Worm (Caenorhabditis elegans) whole organism, dauer: ENCODE measurements around the gene K10H10.10.

Experiments used
- unc-62 ChIP-seq: sonication (generic microtip); optimal IDR thresholded peaks from 2 replicates; lab custom pipeline; 2017; ENCODE audit warnings: missing biosample characterization, missing genetic modification reagents, missing genetic modification characterization

The K10H10.10 gene

DNA sequence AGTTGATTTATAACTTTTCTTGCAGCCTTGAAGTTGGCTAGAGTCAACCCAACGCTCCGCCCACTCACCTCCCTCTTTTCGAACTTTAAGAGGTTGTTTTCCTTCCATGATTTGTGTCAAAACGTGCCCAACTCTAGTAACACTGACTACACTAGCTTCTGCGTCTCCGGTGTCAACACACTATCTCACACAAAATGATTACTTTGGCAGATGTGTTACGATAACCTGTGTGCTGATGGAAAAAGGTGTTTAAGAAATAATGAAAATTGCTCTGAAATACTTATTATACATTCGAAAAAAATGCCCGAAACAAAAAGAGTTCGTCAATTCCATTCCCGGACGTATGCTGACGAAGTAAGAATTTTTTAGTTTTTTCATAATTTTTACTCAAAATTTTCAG lies 4.6 kb upstream of the K10H10.10 start, which contains the start of gene K10H10.6:
K10H10.6 (plus strand) TSS at position 301 of the 400 bp plus-strand sequence.
- no peak for TF ChIP-seq unc-62 (GFP tag; lab: Kevin White, UChicago)

DNA sequence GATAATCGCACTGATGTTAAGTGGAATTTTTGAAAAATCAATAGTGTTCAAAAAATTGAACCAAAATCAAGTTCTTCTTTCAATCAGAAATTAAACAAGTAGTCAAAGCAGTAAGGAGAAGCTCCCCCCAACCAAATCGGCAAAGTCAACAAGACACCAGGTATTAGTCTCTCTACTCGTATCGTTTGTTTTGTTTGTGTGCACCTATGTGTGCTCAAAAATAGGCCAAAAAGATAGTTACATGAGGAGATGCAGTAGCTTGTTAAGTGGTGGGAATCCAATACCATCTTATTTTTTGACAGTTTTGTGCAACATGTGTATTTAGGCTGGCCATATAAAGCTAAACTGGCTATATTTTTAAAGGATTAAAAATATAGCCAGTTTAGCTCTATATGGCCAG lies 1.3 kb upstream of the K10H10.10 start, which contains the start of gene K10H10.12:
K10H10.12 (minus strand) TSS at position 101 of the 400 bp plus-strand sequence.
- no peak for TF ChIP-seq unc-62 (GFP tag; lab: Kevin White, UChicago)

DNA sequence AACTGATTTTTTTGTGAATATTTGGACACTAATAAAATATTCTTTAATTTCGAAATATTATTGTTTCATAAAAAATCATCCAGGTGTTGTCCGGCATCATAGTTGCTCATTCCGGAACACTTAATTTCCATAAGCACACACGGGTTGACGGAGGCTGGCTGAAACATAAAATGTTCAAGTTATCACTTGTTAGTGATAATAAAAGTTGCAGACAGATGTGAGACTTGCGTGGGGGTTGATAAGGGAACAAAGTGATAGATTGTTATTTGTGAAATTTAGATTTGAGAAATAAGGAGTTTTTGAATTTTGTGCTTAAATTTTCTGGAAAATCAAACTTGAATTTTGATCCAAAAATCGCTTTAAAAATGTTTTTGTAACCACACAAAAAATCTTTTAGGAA lies 2.6 kb downstream of the K10H10.10 start:
- no peak for TF ChIP-seq unc-62 (GFP tag; lab: Kevin White, UChicago)

DNA sequence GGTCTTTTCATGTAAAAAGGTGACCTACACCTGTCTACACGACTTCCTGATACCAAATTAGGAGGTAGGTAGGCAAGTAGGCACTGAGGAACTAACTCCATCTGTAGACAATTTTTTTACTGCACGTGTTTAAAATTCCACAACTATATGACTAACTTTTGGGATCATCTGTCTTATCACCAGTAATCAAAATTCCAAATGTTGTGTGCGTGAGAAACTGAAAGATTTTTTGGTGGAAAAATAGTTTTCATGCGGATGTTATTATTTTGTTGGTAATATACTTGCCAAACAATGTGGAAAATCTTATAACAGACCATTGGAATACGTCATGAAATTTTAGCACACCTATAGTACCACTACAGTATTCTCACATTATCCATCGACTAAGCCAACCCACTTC lies 3.6 kb downstream of the K10H10.10 start, which contains the start of gene K10H10.13:
K10H10.13 (minus strand) TSS at position 101 of the 400 bp plus-strand sequence.
- TF ChIP-seq unc-62 (GFP tag; lab: Kevin White, UChicago): no peak

DNA sequence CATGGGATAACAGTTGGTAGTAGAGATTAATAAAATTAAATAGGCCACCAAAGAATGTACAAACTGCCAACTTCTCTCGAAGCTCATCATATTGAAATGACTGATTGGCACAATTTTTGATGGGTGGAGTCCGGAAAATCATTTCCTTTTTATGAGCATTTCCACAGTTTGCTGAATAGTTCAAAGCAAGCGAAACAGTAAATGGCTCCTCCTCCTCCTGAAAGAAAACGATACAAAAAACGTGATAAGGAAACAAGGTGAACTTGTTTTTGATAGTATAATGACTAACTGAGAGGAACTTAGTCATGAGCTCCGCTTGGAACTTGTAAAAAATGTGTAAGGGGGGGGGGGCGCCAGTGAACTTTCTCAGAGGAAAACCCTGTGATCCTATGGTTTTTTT lies 7.5 kb downstream of the K10H10.10 start, which contains the start of gene K10H10.9:
K10H10.9 (minus strand) TSS at position 101 of the 400 bp plus-strand sequence.
- TF ChIP-seq unc-62 (GFP tag; lab: Kevin White, UChicago): no peak

DNA sequence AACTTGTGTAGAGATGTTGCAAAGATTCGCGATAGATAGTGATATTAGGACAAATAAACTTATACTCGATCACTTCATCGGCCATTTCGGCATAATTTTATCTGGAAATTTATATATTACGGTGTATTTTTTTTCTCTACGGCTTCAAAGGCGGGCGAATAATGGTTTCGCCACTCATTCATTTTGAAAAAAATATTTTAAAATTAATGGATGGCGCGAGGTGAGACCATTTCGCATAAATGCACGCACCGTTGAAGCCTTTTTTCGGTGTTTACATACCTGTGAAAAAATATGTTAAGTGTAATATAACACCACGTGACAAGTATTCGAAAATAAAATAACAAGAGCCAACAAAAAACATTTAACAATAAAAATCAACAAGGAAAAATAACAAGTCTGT lies 14.5 kb downstream of the K10H10.10 start, which contains the start of gene btb-19:
btb-19 (minus strand) TSS at position 101 of the 400 bp plus-strand sequence.
- no peak for TF ChIP-seq unc-62 (GFP tag; lab: Kevin White, UChicago)

DNA sequence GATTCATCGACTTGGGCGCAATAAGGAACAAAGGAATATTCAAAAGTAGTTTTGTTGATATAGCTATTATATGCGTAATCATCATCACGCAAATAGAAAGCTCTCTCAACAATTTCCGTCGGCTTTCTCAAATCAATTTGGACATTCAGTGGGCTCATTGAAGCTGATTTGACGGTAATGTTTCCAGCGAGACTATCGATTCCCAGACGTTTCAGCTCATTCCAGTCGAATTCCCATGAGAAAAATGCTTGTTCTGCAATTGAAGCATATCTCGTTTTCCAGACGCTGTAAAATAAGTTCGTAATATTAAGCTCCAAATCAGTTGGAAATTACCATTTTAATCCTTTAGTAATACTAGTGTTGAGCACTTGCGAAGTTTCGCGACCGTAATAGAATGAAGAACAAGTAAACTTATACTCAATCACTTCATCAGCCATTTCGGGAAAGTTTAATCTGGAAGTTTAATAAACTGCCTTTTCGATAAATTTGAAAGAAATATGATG lies 15.6 kb downstream of the K10H10.10 start, which contains the start of gene btb-20:
btb-20 (minus strand) TSS at position 453 of the 503 bp plus-strand sequence.
- no peak for TF ChIP-seq unc-62 (GFP tag; lab: Kevin White, UChicago)

DNA sequence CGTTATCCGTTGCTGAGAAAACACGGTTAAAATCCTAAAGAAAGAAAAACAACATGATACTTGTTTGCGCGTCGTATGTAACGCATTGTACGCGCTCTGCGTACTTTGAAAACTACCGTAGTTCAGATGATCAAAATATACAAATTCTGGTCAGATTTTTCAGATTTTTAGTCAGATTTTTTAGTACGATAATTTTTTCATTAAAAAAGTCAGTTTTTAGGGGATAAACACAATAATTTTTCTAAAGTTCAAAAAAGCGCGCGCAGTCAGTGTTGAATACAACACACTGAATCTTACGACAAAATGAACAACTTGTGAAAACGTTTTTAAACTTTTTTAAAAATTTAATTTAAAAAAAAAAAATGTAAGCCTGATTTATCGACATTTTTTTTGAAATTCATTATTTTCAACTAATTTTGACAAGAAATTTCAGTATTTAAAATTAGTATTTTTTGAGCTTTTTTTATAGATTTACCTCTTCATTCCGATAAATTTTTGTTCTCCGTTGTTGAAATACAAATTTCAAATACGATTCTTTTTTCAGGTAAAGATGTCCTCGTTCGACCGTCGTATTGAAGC lies 16.2 kb downstream of the K10H10.10 start, which contains the start of gene pot-2:
pot-2 (plus strand) TSS at position 529 of the 579 bp plus-strand sequence.
- TF ChIP-seq unc-62 (GFP tag; lab: Kevin White, UChicago): no peak

DNA sequence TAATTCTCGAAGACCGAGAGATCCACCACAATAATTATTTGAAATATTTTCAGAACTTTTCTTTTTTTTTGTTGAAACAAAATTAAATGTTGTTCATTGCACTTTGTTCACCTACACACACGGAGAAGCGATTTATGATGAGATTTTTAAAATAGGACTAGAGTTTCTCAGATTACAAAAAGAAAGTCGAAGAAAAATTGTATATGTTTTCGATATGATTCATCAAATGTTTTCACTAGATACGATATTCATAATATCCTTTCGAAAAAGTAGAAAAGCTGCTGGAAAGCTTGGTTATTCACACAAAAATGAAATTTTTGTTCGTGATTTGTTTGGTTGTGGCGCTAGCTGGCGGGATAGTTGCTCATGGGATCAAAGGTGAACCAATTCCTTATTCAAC lies 17.4 kb downstream of the K10H10.10 start, which contains the start of gene F57C2.4:
F57C2.4 (plus strand) TSS at position 301 of the 400 bp plus-strand sequence.
- TF ChIP-seq unc-62 (GFP tag; lab: Kevin White, UChicago): no peak

DNA sequence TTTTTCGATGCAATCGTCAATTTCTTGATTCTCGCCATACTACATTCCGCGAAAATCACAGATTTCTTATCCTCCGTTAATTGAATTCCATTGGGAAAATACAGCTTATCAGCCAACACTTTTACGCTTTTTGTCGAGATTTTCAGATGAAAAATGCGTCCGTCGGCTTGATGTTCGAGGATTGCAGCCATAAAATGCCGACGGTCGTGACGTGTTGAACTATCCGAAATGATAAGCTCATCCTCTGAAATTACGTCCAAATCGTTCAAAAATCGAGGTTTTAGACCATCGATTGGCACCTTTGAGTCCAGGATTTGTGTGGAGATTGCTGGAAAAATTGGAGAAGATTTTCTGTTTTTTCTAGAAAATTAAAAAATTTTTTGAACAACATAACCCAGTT lies 19.5 kb downstream of the K10H10.10 start:
- no peak for TF ChIP-seq unc-62 (GFP tag; lab: Kevin White, UChicago)

DNA sequence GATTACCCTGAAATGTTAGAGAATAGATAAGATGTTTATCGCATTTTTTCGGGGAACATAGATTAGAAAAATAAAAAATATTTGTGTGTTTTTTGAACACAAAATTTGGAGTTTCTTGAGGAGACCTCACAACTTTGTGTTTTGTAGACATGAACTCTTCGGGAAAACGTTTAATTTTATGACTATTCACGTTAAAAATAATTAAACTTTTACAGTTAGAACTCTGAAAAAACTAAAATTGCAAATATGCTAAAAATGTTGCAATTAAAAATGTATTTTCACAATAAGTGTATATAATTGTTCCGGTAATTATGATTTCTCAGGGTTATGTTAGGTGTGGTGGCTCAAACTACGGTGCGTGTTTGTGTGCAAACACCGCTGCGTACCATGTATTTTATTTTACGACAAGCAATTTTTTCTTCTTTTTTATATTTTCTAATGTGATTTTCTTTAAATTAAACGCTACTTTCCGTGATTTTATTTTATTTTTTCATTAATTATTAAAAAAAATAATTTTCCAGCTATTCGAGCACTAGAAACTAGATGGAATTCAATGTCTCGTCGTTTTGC lies 20.8 kb downstream of the K10H10.10 start, which contains the start of the genes F57C2.5 and spat-1:
F57C2.5 (minus strand) TSS at position 7 of the 570 bp plus-strand sequence.
spat-1 (plus strand) TSS at position 520 of the 570 bp plus-strand sequence.
- no peak for TF ChIP-seq unc-62 (GFP tag; lab: Kevin White, UChicago)

DNA sequence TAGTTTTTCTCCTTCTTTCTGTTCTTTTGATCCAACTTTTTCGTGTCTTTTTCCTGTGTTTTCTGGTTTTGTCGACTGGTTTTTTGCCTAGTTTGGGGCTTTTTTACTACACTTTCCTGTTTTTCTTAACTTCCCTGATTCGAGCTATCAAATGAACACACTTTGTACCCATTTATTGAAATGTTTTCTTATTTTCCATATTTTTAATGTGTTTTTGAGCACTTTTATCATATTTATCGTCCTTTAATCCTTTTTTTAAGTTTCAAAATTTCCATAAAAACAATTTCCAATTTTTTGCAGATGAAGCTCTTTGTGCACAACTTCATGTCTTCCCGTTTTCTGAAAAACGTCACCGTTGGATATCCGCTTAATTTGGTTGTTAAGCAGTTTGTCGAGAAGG lies 26.4 kb downstream of the K10H10.10 start, which contains the start of gene C04H5.1:
C04H5.1 (plus strand) TSS at position 301 of the 400 bp plus-strand sequence.
- TF ChIP-seq unc-62 (GFP tag; lab: Kevin White, UChicago): no peak

DNA sequence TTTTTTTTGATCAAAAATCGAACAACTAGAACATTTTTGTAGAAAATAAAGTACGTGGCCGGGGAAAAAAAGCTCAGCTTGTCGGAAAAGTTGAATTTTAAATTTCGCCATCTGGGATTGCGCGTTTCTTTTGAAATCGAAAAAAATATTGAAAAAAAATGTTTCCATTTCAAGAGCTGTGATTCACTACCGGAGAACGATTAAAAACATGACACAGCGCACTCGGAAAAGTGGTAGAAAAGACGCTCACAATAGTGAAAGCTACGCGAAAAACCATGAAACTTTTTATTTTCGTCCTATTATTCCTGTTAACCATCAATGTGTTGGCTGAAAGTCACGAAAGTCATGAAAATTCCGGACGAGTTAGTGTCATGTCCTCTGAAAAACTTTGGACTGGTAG lies 30.2 kb downstream of the K10H10.10 start, which contains the start of the genes clec-147 and C04H5.7:
clec-147 (minus strand) TSS at position 101 of the 400 bp plus-strand sequence.
C04H5.7 (plus strand) TSS at position 219 of the 400 bp plus-strand sequence.
- no peak for TF ChIP-seq unc-62 (GFP tag; lab: Kevin White, UChicago)

DNA sequence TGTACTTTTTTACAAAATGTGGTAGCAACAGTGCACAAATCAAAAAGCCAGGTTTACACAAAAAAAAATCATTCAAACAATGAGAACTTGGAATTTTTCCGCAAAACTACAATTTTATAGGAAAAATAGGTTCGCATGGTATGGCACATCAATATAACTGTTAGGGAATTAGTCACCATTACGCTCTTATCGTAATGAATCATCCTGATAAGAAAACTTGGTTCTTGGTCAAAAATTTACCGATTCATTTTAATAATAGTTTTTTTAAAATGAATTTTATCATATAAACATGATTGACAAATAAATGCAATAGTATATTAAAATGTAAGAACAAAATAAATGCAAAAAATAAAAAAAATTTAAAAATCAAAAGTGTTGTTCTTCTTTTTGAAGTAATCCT lies 33.0 kb downstream of the K10H10.10 start:
- no peak for TF ChIP-seq unc-62 (GFP tag; lab: Kevin White, UChicago)

DNA sequence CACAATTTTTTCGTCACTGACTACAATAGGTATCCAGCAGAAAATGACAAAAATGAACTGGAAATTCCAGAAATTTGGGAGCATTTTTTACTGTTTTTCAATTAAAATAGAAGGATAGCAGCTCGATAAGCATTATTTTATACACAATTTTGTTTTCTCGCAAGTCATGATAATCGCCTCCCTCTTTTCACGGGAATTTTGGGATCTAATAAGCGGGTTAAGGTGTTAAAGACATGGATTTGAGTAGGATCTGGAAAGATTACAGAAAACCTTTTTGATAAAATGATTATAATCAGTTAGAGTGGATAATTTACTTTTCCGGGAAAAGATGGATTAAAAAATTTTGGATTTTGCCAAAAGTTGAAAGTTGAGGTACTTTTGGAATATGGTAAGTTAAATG lies 41.1 kb downstream of the K10H10.10 start, which contains the start of gene gcy-29:
gcy-29 (minus strand) TSS at position 101 of the 400 bp plus-strand sequence.
- TF ChIP-seq unc-62 (GFP tag; lab: Kevin White, UChicago): no peak

DNA sequence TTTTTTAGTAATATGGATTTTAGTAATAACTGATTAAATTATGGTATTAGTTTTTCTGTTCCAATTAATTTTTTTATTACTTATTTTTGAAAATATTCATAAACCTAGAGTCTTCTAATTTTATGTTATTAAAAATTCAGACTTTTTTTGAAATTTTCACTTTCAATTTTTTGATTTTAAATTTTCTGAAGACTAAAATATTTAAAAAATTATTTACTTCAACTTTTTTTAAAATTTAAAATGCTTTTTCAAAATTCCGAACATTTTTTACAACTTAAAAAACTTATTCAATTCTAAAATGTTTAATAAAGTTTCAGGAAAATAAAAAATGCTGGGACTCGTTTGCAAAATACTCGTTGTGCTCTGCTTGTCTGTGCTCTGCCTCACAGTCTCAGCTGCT lies 43.0 kb downstream of the K10H10.10 start, which contains the start of gene nlp-41:
nlp-41 (plus strand) TSS at position 301 of the 400 bp plus-strand sequence.
- no peak for TF ChIP-seq unc-62 (GFP tag; lab: Kevin White, UChicago)
